Fruit fly (Drosophila melanogaster) whole organism: Measurements from ENCODE around the gene CG10621.

Experiments used
- CG8478 ChIP-seq: fragments of >200 bp; optimal IDR thresholded peaks from 2 replicates; lab custom pipeline; 2018; ENCODE audit warnings: inconsistent platforms
- Dll ChIP-seq: fragments of >200 bp; optimal IDR thresholded peaks from 2 replicates; lab custom pipeline; 2017
- EcR ChIP-seq, 2 experiments: fragments of >200 bp; optimal IDR thresholded peaks; 2 replicates each; lab custom pipeline; 2017; ENCODE audit warnings: missing biosample characterization in 2 of 2, missing genetic modification characterization in 2 of 2, missing genetic modification reagents in 2 of 2
- pan ChIP-seq: fragments of >200 bp; optimal IDR thresholded peaks from 2 replicates; lab custom pipeline; 2017
- psq ChIP-seq: fragments of >200 bp; optimal IDR thresholded peaks from 2 replicates; lab custom pipeline; 2017
- usp ChIP-seq: fragments of >200 bp; optimal IDR thresholded peaks from 2 replicates; lab custom pipeline; 2017; ENCODE audit warnings: missing biosample characterization, missing genetic modification characterization, mixed read lengths

- TF ChIP-seq psq (lab: Kevin White, UChicago) (no peak), pan (peak; percentile 7), EcR (GFP tag; optimal IDR thresholded peaks at IDR 0.05; lab: Kevin White, UChicago) (no peak), usp (GFP tag; lab: Kevin White, UChicago) (no peak), Dll (no peak), CG8478 (lab: Kevin White, UChicago) (no peak)
Observed at dm6 chr2L:18955666-18956065, 1.4 kb upstream of the CG10621 start.
